Worm (Caenorhabditis elegans): ENCODE results near the gene fcd-2.

DNA sequence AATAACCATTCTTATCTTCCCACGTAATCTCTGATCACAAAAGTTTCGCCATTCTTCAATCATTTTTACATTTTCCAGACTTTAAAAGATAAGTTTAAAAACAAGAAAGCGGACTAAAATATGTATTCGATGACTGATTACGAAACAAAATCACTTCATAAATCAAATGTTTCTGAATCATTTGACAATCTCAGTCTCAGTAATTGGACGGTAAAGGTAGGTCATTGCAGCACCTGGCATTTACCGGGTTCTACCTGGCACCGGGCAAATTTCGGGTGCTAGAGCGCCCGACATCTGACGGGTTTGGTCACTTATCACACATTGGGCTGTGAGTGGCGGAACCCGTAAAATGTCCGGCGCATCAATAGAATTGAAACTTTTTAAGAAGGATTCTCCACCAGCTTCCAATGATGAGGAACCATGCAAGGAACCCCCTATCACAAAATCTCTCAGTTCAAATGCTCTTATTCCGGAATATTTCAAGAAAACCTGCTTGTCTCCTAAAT, 30.6 kb downstream of the fcd-2 start, which contains the start of gene Y41E3.19:
- TF ChIP-seq him-1 (tag; optimal IDR thresholded peaks at IDR 0.05) (no peak), ztf-18 (tag; optimal IDR thresholded peaks at IDR 0.05) (no peak), nhr-179 (tag; optimal IDR thresholded peaks at IDR 0.05) (no peak), lsl-1 (GFP tag; optimal IDR thresholded peaks at IDR 0.05) (no peak), ama-1 (optimal IDR thresholded peaks at IDR 0.05) (no peak), ama-1 (GFP tag; optimal IDR thresholded peaks at IDR 0.05) (no peak), lin-40 (tag; optimal IDR thresholded peaks at IDR 0.05) (no peak), nhr-90 (tag; optimal IDR thresholded peaks at IDR 0.05) (no peak), madf-6 (GFP tag; IDR thresholded peaks at IDR 0.05) (no peak), K12H6.12 (tag; optimal IDR thresholded peaks at IDR 0.05) (no peak), pha-4 (tag; optimal IDR thresholded peaks at IDR 0.05) (no peak), repo-1 (tag; optimal IDR thresholded peaks at IDR 0.05) (no peak), snpc-4 (GFP tag; optimal IDR thresholded peaks at IDR 0.05) (peak; percentile 36), snpc-4 (tag; optimal IDR thresholded peaks at IDR 0.05) (peak in 3 of 4 experiments; percentile 28 to 92 (median 30)), bed-1 (GFP tag; IDR thresholded peaks at IDR 0.05) (no peak), rec-8 (tag; optimal IDR thresholded peaks at IDR 0.05) (no peak)

Measured in whole organism, young adult.